Worm (Caenorhabditis elegans): ENCODE measurements around the gene F19F10.3.
A peak's percentile ranks its signal among the peaks of the same experiment; 100 is the strongest.

Gene F19F10.3

DNA sequence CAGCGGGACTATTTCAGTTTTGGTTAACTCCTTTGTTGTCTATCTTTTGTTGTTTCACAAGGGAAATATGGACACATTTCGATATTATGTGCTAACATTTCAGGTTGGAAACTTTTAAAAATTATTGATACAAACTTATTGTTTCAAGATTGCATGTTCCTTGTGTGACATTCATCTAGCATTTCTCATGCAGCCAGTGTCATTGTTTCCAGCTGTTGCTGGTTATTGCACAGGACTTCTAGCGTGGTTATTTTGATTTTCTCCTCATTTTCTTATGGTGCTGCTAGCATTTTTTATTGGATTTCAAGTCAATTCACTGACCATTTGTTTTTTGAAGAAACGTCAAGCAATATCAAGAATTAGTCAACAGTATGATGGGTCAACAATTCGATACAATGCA, 4.0 kb downstream of the F19F10.3 start:
- TF ChIP-seq peb-1 (tag; optimal IDR thresholded peaks at IDR 0.05) (no peak), gmeb-1 (tag; optimal IDR thresholded peaks at IDR 0.05) (no peak), nhr-11 (tag; optimal IDR thresholded peaks at IDR 0.05) (no peak), nhr-237 (tag; optimal IDR thresholded peaks at IDR 0.05) (no peak), sem-4 (tag; optimal IDR thresholded peaks at IDR 0.05) (no peak), egl-27 (tag; optimal IDR thresholded peaks at IDR 0.05) (no peak), R02D3.7 (tag; optimal IDR thresholded peaks at IDR 0.05) (no peak), ztf-1 (GFP tag; conservative IDR thresholded peaks at IDR 0.05) (no peak), nhr-25 (tag; optimal IDR thresholded peaks at IDR 0.05) (no peak), nhr-10 (tag; optimal IDR thresholded peaks at IDR 0.05) (no peak), C34F6.9 (tag; optimal IDR thresholded peaks at IDR 0.05) (no peak), F13H6.1 (tag; optimal IDR thresholded peaks at IDR 0.05) (no peak), Y55F3AM.14 (GFP tag; optimal IDR thresholded peaks at IDR 0.05) (no peak), lin-39 (tag; optimal IDR thresholded peaks at IDR 0.05) (no peak), elt-3 (tag; optimal IDR thresholded peaks at IDR 0.05) (no peak)

ce11 chrV:7558693-7559092, 6.8 kb downstream of the F19F10.3 start, which contains the start of gene ets-7:
Gene ets-7 (minus strand): TSS chrV:7558793.
- no peak for TF ChIP-seq crh-2 (tag; optimal IDR thresholded peaks at IDR 0.05)
- no peak for TF ChIP-seq fos-1 (tag; optimal IDR thresholded peaks at IDR 0.05)
- TF ChIP-seq lin-11 (tag; optimal IDR thresholded peaks at IDR 0.05) = no peak

DNA sequence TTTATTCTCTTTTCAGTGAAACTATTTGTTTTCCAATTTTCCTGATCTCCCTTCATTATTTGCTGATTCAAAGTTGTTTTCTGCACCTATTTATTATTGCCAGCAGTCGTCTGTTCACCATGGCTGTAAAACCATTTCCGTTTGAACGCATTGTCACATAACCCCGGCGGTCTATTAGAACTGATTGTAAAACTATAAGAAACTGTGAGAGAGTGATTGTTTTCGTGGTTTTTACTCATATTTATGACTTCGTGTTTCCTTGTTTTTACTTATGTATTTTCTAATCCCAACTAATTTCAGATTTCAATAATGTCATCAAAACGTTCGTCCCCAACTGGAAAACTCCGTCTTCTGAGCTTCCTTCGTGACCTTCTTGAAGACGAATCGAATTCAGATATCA, 11.0 kb downstream of the F19F10.3 start, which contains the start of gene F19F10.1:
TSS of gene F19F10.1 (plus strand) at position 301 of the 400 bp plus-strand sequence.
- TF ChIP-seq nhr-12 (tag; optimal IDR thresholded peaks at IDR 0.05) (no peak), elt-3 (tag; optimal IDR thresholded peaks at IDR 0.05) (no peak), sma-9 (GFP tag; optimal IDR thresholded peaks at IDR 0.05) (no peak), sma-9 (tag; optimal IDR thresholded peaks at IDR 0.05) (no peak)

DNA sequence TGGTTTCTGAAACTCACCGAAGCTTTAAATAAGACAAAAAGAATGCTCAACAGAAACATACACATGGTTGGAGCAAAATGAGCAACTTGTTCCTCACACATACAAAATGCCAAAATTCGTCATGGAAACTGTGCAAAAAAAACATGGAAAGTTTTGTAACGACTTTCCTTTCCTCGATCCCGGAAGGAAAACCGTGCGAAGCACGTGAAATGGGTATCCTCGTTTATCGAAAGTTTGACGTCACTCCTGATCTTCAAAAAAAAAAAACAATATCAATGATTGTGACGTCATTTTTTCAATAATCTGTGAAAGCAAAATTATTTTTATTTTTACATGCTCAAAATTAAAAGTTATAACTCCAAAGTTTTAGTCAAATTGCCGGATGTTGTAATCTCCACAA, 18.4 kb downstream of the F19F10.3 start, which contains the start of gene clec-212:
TSS of gene clec-212 (minus strand) at position 101 of the 400 bp plus-strand sequence.
- TF ChIP-seq F13H6.1 (tag; optimal IDR thresholded peaks at IDR 0.05) (no peak), ceh-16 (tag; optimal IDR thresholded peaks at IDR 0.05) (no peak), snpc-4 (tag; optimal IDR thresholded peaks at IDR 0.05) (no peak), nhr-129 (tag; optimal IDR thresholded peaks at IDR 0.05) (no peak), mab-5 (tag; optimal IDR thresholded peaks at IDR 0.05) (no peak), peb-1 (tag; optimal IDR thresholded peaks at IDR 0.05) (no peak), dmd-4 (tag; optimal IDR thresholded peaks at IDR 0.05) (no peak), nhr-237 (tag; optimal IDR thresholded peaks at IDR 0.05) (no peak), elt-1 (tag; optimal IDR thresholded peaks at IDR 0.05) (no peak), egl-27 (tag; optimal IDR thresholded peaks at IDR 0.05) (no peak), unc-55 (GFP tag; optimal IDR thresholded peaks at IDR 0.05) (no peak), ama-1 (optimal IDR thresholded peaks at IDR 0.05) (no peak)

DNA sequence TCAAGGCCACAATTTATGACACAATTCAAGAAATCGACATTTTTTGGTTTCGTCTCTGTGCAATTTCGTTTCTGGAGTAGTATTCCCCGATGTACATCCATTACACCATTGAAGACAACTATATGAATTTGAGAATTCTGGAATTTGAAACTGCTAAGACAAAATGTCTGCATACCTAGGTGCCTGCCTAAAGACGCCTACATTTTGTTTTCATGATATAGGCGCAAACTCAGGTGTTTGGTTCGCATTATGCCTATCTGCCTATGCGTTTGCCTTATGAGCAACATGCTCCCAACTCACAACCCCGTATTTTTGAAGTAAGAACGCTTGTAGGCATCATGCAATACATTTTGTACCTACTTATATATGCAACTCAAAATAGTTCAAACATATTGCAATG, 19.0 kb downstream of the F19F10.3 start, which contains the start of gene F19F10.14:
TSS of gene F19F10.14 (minus strand) at position 101 of the 400 bp plus-strand sequence.
- no peak for TF ChIP-seq nhr-237 (tag; optimal IDR thresholded peaks at IDR 0.05)
- TF ChIP-seq nhr-77 (tag; optimal IDR thresholded peaks at IDR 0.05) = no peak
- TF ChIP-seq ceh-82 (tag; optimal IDR thresholded peaks at IDR 0.05) = no peak
- TF ChIP-seq ZK546.5 (tag; optimal IDR thresholded peaks at IDR 0.05) = no peak
- TF ChIP-seq ama-1 (optimal IDR thresholded peaks at IDR 0.05) = no peak
- no peak for TF ChIP-seq nhr-12 (tag; optimal IDR thresholded peaks at IDR 0.05)
- TF ChIP-seq Y55F3AM.14 (GFP tag; optimal IDR thresholded peaks at IDR 0.05) = no peak
- no peak for TF ChIP-seq alr-1 (tag; optimal IDR thresholded peaks at IDR 0.05)
- no peak for TF ChIP-seq dmd-4 (tag; optimal IDR thresholded peaks at IDR 0.05)
- no peak for TF ChIP-seq unc-55 (GFP tag; optimal IDR thresholded peaks at IDR 0.05)
- TF ChIP-seq blmp-1 (tag; optimal IDR thresholded peaks at IDR 0.05; ENCODE audit: insufficient read depth) = no peak
- TF ChIP-seq nhr-129 (tag; optimal IDR thresholded peaks at IDR 0.05) = no peak
- no peak for TF ChIP-seq nhr-6 (tag; optimal IDR thresholded peaks at IDR 0.05)
- no peak for TF ChIP-seq elt-1 (tag; optimal IDR thresholded peaks at IDR 0.05)

ce11 chrV:7575563-7575962, 23.6 kb downstream of the F19F10.3 start, which contains the start of the genes snu-66 and ints-9:
Gene snu-66 (minus strand): TSS chrV:7575670.
Gene ints-9 (plus strand): TSS chrV:7575802.
- TF ChIP-seq nhr-237 (tag; optimal IDR thresholded peaks at IDR 0.05) (no peak), nhr-10 (tag; optimal IDR thresholded peaks at IDR 0.05) (no peak), F13H6.1 (tag; optimal IDR thresholded peaks at IDR 0.05) (peak; percentile 69), mab-5 (tag; optimal IDR thresholded peaks at IDR 0.05) (no peak), gmeb-1 (tag; optimal IDR thresholded peaks at IDR 0.05) (peak; percentile 82), nhr-6 (tag; optimal IDR thresholded peaks at IDR 0.05) (peak; percentile 36), nhr-129 (tag; optimal IDR thresholded peaks at IDR 0.05) (peak; percentile 65), ZK546.5 (tag; optimal IDR thresholded peaks at IDR 0.05) (no peak), elt-1 (tag; optimal IDR thresholded peaks at IDR 0.05) (no peak), ztf-4 (tag; optimal IDR thresholded peaks at IDR 0.05) (no peak), sma-3 (GFP tag; optimal IDR thresholded peaks at IDR 0.05) (peak; percentile 52), ceh-82 (tag; optimal IDR thresholded peaks at IDR 0.05) (no peak), sem-4 (tag; optimal IDR thresholded peaks at IDR 0.05) (peak; percentile 16), aly-2 (tag; optimal IDR thresholded peaks at IDR 0.05) (no peak), dmd-4 (tag; optimal IDR thresholded peaks at IDR 0.05) (no peak), nhr-23 (tag; optimal IDR thresholded peaks at IDR 0.05) (no peak), lin-13 (GFP tag; optimal IDR thresholded peaks at IDR 0.05) (peak; percentile 40), skn-1 (tag; optimal IDR thresholded peaks at IDR 0.05) (no peak), nhr-21 (tag; optimal IDR thresholded peaks at IDR 0.05) (peak; percentile 49), nhr-77 (tag; optimal IDR thresholded peaks at IDR 0.05) (no peak), unc-55 (GFP tag; optimal IDR thresholded peaks at IDR 0.05) (peak; percentile 81), crh-2 (tag; optimal IDR thresholded peaks at IDR 0.05) (peak; percentile 51), ceh-16 (tag; optimal IDR thresholded peaks at IDR 0.05) (no peak), ama-1 (optimal IDR thresholded peaks at IDR 0.05) (no peak), egl-27 (tag; optimal IDR thresholded peaks at IDR 0.05) (no peak)
